Worm (Caenorhabditis elegans) whole organism, early embryonic: ENCODE measurements around the gene fbxa-202.

Experiments used
- ama-1 ChIP-seq: fragments of 150-350 bp; optimal IDR thresholded peaks from 2 replicates; lab custom pipeline; 2014
- ceh-13 ChIP-seq: fragments of 200-800 bp; sonication (Bioruptor generic); optimal IDR thresholded peaks from 2 replicates; lab custom pipeline; 2018; ENCODE audit warnings: mild to moderate bottlenecking, missing genetic modification characterization, missing compliant biosample characterization
- ceh-36 ChIP-seq: sonication (generic microtip); optimal IDR thresholded peaks from 2 replicates; lab custom pipeline; 2016; ENCODE audit warnings: missing genetic modification characterization, inconsistent platforms, missing compliant biosample characterization
- flt-1 ChIP-seq: fragments of 200-800 bp; sonication (Bioruptor generic); IDR thresholded peaks from 2 replicates; pipeline ENCODE4 v1.3.6; 2022; ENCODE audit warnings: missing genetic modification characterization, missing compliant biosample characterization
- pes-1 ChIP-seq: fragments of 200-800 bp; sonication (Bioruptor generic); IDR thresholded peaks from 2 replicates; pipeline ENCODE4 v1.3.6; 2022; ENCODE audit warnings: missing genetic modification reagents, missing genetic modification characterization, missing compliant biosample characterization
- scrt-1 ChIP-seq: fragments of 200-800 bp; sonication (Bioruptor generic); IDR thresholded peaks from 2 replicates; pipeline ENCODE4 v1.3.6; 2022; ENCODE audit warnings: missing genetic modification characterization, missing compliant biosample characterization
- tra-4 ChIP-seq: sonication (generic microtip); optimal IDR thresholded peaks from 2 replicates; lab custom pipeline; 2017; ENCODE audit warnings: missing genetic modification characterization, missing compliant biosample characterization

ce11 chrV:6352350-6352749 is 25.3 kb downstream of the fbxa-202 start:
- TF ChIP-seq ama-1 (lab: Kevin White, UChicago): no peak
- TF ChIP-seq pes-1 (GFP tag; lab: Robert Waterston, UW): no peak
- no peak for TF ChIP-seq ceh-36 (tag; lab: Kevin White, UChicago)
- no peak for TF ChIP-seq scrt-1 (GFP tag; lab: Robert Waterston, UW)
- no peak for TF ChIP-seq flt-1 (GFP tag; lab: Robert Waterston, UW)
- TF ChIP-seq tra-4 (tag; lab: Kevin White, UChicago): no peak
- TF ChIP-seq ceh-13 (GFP tag; lab: Kevin White, UChicago): no peak
